Worm (Caenorhabditis elegans): ENCODE measurements around the gene K02C4.3.

K02C4.3 gene

DNA sequence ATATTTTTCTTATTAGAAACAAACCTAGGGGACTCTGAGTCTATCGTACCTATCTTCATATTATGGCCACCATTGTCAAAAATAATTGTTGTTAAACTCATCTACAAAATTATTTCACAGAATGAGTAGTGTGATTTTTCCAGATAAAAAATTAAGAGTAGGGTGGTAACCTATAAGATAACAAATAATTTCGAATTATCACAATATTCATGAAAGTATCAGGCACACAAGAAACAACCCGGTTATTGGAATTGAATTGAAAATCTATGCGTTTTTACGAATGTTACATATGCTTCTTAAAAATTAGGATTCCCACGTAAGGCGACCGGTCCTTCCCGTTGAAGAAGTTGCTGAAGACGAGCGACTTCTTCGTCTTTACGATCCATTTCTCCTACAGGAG lies 49.4 kb downstream of the K02C4.3 start, which contains the start of gene arp-6:
Gene arp-6 (minus strand): TSS at position 101 of the 400 bp plus-strand sequence.
- no peak for TF ChIP-seq nhr-76 (tag; optimal IDR thresholded peaks at IDR 0.05)
- no peak for TF ChIP-seq unc-39 (tag; optimal IDR thresholded peaks at IDR 0.05)
- TF ChIP-seq nhr-2 (tag; optimal IDR thresholded peaks at IDR 0.05) = no peak
- TF ChIP-seq unc-62 (GFP tag; optimal IDR thresholded peaks at IDR 0.05) = no peak
- TF ChIP-seq tbx-8 (GFP tag; optimal IDR thresholded peaks at IDR 0.05) = no peak
- TF ChIP-seq snpc-4 (tag; optimal IDR thresholded peaks at IDR 0.05) = no peak
- no peak for TF ChIP-seq mep-1 (tag; optimal IDR thresholded peaks at IDR 0.05)
- TF ChIP-seq ceh-83 (GFP tag; optimal IDR thresholded peaks at IDR 0.05) = no peak
- TF ChIP-seq ham-2 (GFP tag; optimal IDR thresholded peaks at IDR 0.05) = no peak
- no peak for TF ChIP-seq elt-3 (tag; optimal IDR thresholded peaks at IDR 0.05)
- TF ChIP-seq flh-1 (GFP tag; optimal IDR thresholded peaks at IDR 0.05) = no peak
- TF ChIP-seq M03D4.4 (tag; optimal IDR thresholded peaks at IDR 0.05) = no peak
- no peak for TF ChIP-seq unc-120 (tag; optimal IDR thresholded peaks at IDR 0.05; ENCODE audit: poor library complexity, severe bottlenecking)
- no peak for TF ChIP-seq elt-1 (tag; optimal IDR thresholded peaks at IDR 0.05; ENCODE audit: borderline replicate concordance, insufficient read depth)
- no peak for TF ChIP-seq mab-5 (tag; optimal IDR thresholded peaks at IDR 0.05)
- TF ChIP-seq lin-13 (tag; optimal IDR thresholded peaks at IDR 0.05) = no peak
- TF ChIP-seq cnd-1 (tag; optimal IDR thresholded peaks at IDR 0.05) = no peak
- no peak for TF ChIP-seq ceh-43 (GFP tag; optimal IDR thresholded peaks at IDR 0.05)
- TF ChIP-seq bed-3 (GFP tag; optimal IDR thresholded peaks at IDR 0.05) = no peak
- no peak for TF ChIP-seq nhr-28 (tag; optimal IDR thresholded peaks at IDR 0.05)

DNA sequence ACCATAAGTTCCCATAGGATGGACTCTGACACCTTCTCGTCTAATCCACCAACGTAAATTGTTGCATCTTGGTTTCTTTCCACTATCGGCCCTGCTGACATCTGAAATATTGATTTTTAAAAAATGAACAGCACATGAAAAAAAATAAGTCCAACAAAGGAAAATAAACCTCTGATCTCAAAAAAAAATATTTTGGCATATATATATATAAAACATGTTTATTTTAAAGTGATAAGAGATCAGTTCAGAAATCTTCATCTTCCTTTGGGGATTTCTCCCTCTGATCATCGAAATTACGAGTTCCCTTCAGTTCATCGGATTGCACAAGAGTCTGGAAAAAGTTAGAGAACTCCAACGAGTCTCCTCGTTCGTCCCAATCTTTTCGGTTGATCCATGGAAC lies 51.0 kb downstream of the K02C4.3 start, which contains the start of gene sap-49:
Gene sap-49 (minus strand): TSS at position 101 of the 400 bp plus-strand sequence.
- TF ChIP-seq nhr-237 (tag; optimal IDR thresholded peaks at IDR 0.05) (no peak), ham-2 (GFP tag; optimal IDR thresholded peaks at IDR 0.05) (no peak), unc-39 (tag; optimal IDR thresholded peaks at IDR 0.05) (no peak), nhr-76 (tag; optimal IDR thresholded peaks at IDR 0.05) (no peak), mab-5 (tag; optimal IDR thresholded peaks at IDR 0.05) (no peak)

DNA sequence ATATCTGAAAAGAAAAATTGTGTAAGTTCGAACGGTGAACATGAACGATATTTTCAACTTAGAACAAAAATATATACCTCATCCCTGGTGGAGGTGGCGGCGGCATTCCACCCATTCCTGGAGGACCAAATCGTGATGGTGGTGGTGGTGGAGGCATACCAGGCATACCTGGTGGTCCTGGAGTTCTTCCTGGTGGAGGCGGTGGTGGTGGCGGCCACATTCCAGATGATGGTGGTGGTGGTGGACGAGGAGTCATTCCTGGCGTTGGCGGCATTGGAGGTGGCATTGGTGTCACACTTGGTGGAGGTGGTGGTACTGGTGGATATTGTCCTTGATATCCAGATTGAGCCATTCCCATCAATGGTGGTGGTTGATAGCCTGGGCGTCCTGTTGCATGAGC lies 52.0 kb downstream of the K02C4.3 start:
- TF ChIP-seq nhr-237 (tag; optimal IDR thresholded peaks at IDR 0.05) (no peak), hlh-1 (tag; optimal IDR thresholded peaks at IDR 0.05) (no peak), drap-1 (GFP tag; optimal IDR thresholded peaks at IDR 0.05) (no peak), ceh-39 (tag; optimal IDR thresholded peaks at IDR 0.05) (no peak), nhr-76 (tag; optimal IDR thresholded peaks at IDR 0.05) (no peak), unc-120 (tag; optimal IDR thresholded peaks at IDR 0.05; ENCODE audit: poor library complexity, severe bottlenecking) (no peak), ztf-11 (tag; optimal IDR thresholded peaks at IDR 0.05) (no peak), nhr-2 (tag; optimal IDR thresholded peaks at IDR 0.05) (no peak), mab-5 (tag; optimal IDR thresholded peaks at IDR 0.05) (no peak), flh-1 (GFP tag; optimal IDR thresholded peaks at IDR 0.05) (no peak), unc-62 (GFP tag; optimal IDR thresholded peaks at IDR 0.05) (no peak), bed-3 (GFP tag; optimal IDR thresholded peaks at IDR 0.05) (no peak), ceh-83 (GFP tag; optimal IDR thresholded peaks at IDR 0.05) (no peak)

DNA sequence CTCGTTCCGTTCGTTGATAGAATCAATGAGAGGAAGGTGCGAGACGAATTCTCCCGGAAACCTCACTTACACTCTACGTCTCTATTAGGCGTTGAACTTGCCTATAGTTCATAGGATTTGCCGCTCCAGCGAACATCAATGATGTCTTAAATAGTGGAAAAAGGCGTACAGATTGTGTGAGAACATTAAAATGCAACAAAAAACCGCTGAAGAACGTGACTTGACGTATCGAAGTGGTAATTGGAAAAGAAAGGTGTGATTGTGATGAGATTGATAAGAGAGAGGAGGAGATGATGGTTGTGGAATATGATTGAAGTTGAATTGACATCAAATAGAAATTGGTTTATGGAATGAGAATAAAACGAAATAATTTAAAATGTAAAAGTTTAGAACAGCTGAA lies 52.6 kb downstream of the K02C4.3 start:
- TF ChIP-seq ceh-83 (GFP tag; optimal IDR thresholded peaks at IDR 0.05) (peak; percentile 7), pha-4 (tag; optimal IDR thresholded peaks at IDR 0.05) (no peak), ztf-11 (tag; optimal IDR thresholded peaks at IDR 0.05) (no peak)

DNA sequence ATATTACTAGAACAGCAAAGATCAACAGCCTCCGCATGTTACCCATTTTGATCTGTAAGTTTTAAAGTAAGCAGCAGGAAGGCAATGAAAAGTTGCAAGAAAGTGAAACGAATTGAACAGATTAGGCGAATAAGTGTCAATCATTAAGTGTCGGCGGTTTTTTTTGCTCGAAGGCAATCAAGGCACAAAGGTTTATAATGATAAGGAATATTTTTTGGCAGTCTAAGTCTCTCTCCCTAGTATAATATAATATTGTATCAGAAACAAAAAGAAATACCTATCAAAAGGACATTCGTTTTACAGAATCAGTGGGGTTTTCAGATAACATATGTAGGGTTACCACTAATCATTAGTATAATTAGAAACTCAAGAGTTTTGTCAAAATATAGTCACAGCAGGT lies 54.0 kb downstream of the K02C4.3 start, which contains the start of gene nrf-6:
Gene nrf-6 (minus strand): TSS at position 52 of the 400 bp plus-strand sequence.
- no peak for TF ChIP-seq ceh-39 (tag; optimal IDR thresholded peaks at IDR 0.05)
- TF ChIP-seq unc-120 (tag; optimal IDR thresholded peaks at IDR 0.05; ENCODE audit: poor library complexity, severe bottlenecking) = no peak
- no peak for TF ChIP-seq ztf-11 (tag; optimal IDR thresholded peaks at IDR 0.05)
- no peak for TF ChIP-seq lsy-2 (tag; optimal IDR thresholded peaks at IDR 0.05)
- TF ChIP-seq bed-3 (GFP tag; optimal IDR thresholded peaks at IDR 0.05) = no peak
- no peak for TF ChIP-seq unc-62 (GFP tag; optimal IDR thresholded peaks at IDR 0.05)
- TF ChIP-seq lin-13 (tag; optimal IDR thresholded peaks at IDR 0.05) = no peak

Data from whole organism, mixed stage, embryonic.